Fruit fly (Drosophila melanogaster) whole organism, embryonic: Measurements from ENCODE around the gene CG3457.

ENCODE experiments used
- CG12155 ChIP-seq: fragments of 200-800 bp; sonication (Bioruptor generic); optimal IDR thresholded peaks from 3 replicates; lab custom pipeline; 2016; ENCODE audit warnings: missing biosample characterization, missing genetic modification characterization
- CG17385 ChIP-seq: fragments of 200-800 bp; sonication (Bioruptor generic); optimal IDR thresholded peaks from 3 replicates; lab custom pipeline; 2018; ENCODE audit warnings: missing biosample characterization, mild to moderate bottlenecking, missing genetic modification characterization
- CG17829 ChIP-seq: fragments of 200-800 bp; optimal IDR thresholded peaks from 2 replicates; lab custom pipeline; 2019; ENCODE audit warnings: missing biosample characterization, mild to moderate bottlenecking, missing genetic modification characterization, moderate library complexity
- CG6175 ChIP-seq: fragments of 200-800 bp; sonication (Bioruptor generic); IDR thresholded peaks from 3 replicates; pipeline ENCODE4 v1.3.6; 2022; ENCODE audit warnings: missing biosample characterization, missing genetic modification characterization
- CG7928 ChIP-seq: fragments of 200-800 bp; sonication (Bioruptor generic); optimal IDR thresholded peaks from 2 replicates; lab custom pipeline; 2017; ENCODE audit warnings: missing biosample characterization, mild to moderate bottlenecking, missing genetic modification characterization
- HLH3B ChIP-seq: fragments of 200-800 bp; sonication (Bioruptor generic); IDR thresholded peaks from 2 replicates; pipeline ENCODE4 v1.3.6; 2022; ENCODE audit warnings: missing biosample characterization, missing genetic modification characterization
- Lim3 ChIP-seq: fragments of 200-800 bp; sonication (Bioruptor generic); IDR thresholded peaks from 2 replicates; pipeline ENCODE4 v1.3.6; 2022; ENCODE audit warnings: missing biosample characterization, missing genetic modification characterization
- Optix ChIP-seq: fragments of 200-800 bp; sonication (Bioruptor generic); IDR thresholded peaks from 3 replicates; pipeline ENCODE4 v1.3.6; 2022; ENCODE audit warnings: missing biosample characterization, missing genetic modification characterization
- Pdp1 ChIP-seq, 2 experiments: fragments of 200-800 bp; sonication (Bioruptor generic); optimal IDR thresholded peaks; 3 replicates each; lab custom pipeline; 2016; ENCODE audit warnings: missing biosample characterization in 2 of 2, missing genetic modification characterization in 2 of 2, mild to moderate bottlenecking in 1 of 2, moderate library complexity in 1 of 2
- Trl ChIP-seq, 3 experiments: fragments of >200 bp in 2 of 3; fragments of 200-800 bp in 1 of 3; sonication (Bioruptor generic) in 1 of 3; optimal IDR thresholded peaks; 2 replicates in 1 of 3; 3 replicates in 2 of 3; lab custom pipeline; 2016 to 2017; ENCODE audit warnings: missing biosample characterization in 1 of 3, missing genetic modification characterization in 1 of 3
- her ChIP-seq: fragments of 200-800 bp; sonication (Bioruptor generic); optimal IDR thresholded peaks from 2 replicates; lab custom pipeline; 2016; ENCODE audit warnings: missing biosample characterization, missing genetic modification characterization
- p53 ChIP-seq: fragments of 200-800 bp; sonication (Bioruptor generic); optimal IDR thresholded peaks from 2 replicates; lab custom pipeline; 2016; ENCODE audit warnings: missing biosample characterization, missing genetic modification characterization
- peb ChIP-seq: fragments of 200-800 bp; sonication (Bioruptor generic); IDR thresholded peaks from 2 replicates; pipeline ENCODE4 v1.3.6; 2022; ENCODE audit warnings: missing biosample characterization, missing genetic modification characterization
- unc-4 ChIP-seq: fragments of 200-800 bp; sonication (Bioruptor generic); IDR thresholded peaks from 2 replicates; pipeline ENCODE4 v1.3.6; 2022; ENCODE audit warnings: missing biosample characterization, missing genetic modification characterization; ENCODE audit not compliant: partially characterized antibody

dm6 chrX:2218455-2218854 is 30.8 kb downstream of the CG3457 start:
- no peak for TF ChIP-seq her (GFP tag; lab: Kevin White, UChicago)
- no peak for TF ChIP-seq unc-4 (GFP tag; lab: Robert Waterston, UW)
- TF ChIP-seq CG12155 (GFP tag; lab: Kevin White, UChicago): no peak
- no peak for TF ChIP-seq CG17385 (GFP tag; lab: Kevin White, UChicago)
- no peak for TF ChIP-seq p53 (GFP tag; lab: Kevin White, UChicago)
- TF ChIP-seq Optix (GFP tag; lab: Robert Waterston, UW): no peak
- no peak for TF ChIP-seq CG7928 (GFP tag; lab: Kevin White, UChicago)
- no peak for TF ChIP-seq peb (GFP tag; lab: Robert Waterston, UW)
- TF ChIP-seq Lim3: no peak
- TF ChIP-seq CG17829 (tag; lab: Kevin White, UChicago): no peak
- no peak for TF ChIP-seq HLH3B (GFP tag; lab: Robert Waterston, UW)
- TF ChIP-seq CG6175 (GFP tag; lab: Robert Waterston, UW): no peak
- no peak for TF ChIP-seq Trl (optimal IDR thresholded peaks at IDR 0.05; lab: Kevin White, UChicago)
- TF ChIP-seq Trl (GFP tag; optimal IDR thresholded peaks at IDR 0.05; lab: Kevin White, UChicago): no peak
- no peak for TF ChIP-seq Pdp1 (GFP tag; optimal IDR thresholded peaks at IDR 0.05; lab: Kevin White, UChicago)
